Worm (Caenorhabditis elegans) whole organism, L4 larva: ENCODE measurements around the gene F22E5.23.
"Not testable (repeated sequence)": the region's sequence is repeated elsewhere in the genome, so short reads cannot be mapped to it uniquely, and the experiment has no call there.

Source experiments
- D1046.2 ChIP-seq: fragments of 200-800 bp; sonication (Bioruptor generic); IDR thresholded peaks from 2 replicates; pipeline ENCODE4 v1.3.6; 2022; ENCODE audit warnings: missing genetic modification characterization, missing compliant biosample characterization
- F10B5.3 ChIP-seq: sonication (generic microtip); optimal IDR thresholded peaks from 2 replicates; lab custom pipeline; 2016; ENCODE audit warnings: mild to moderate bottlenecking, missing genetic modification characterization, missing compliant biosample characterization
- F37D6.2 ChIP-seq: sonication (generic microtip); optimal IDR thresholded peaks from 2 replicates; lab custom pipeline; 2016; ENCODE audit warnings: mild to moderate bottlenecking, missing genetic modification characterization, missing compliant biosample characterization
- R02D3.7 ChIP-seq: fragments of 150-350 bp; sonication (generic microtip); optimal IDR thresholded peaks from 3 replicates; lab custom pipeline; 2014; ENCODE audit warnings: missing biosample characterization, missing genetic modification characterization
- T20F7.1 ChIP-seq: fragments of 200-800 bp; sonication (Bioruptor generic); optimal IDR thresholded peaks from 2 replicates; lab custom pipeline; 2018; ENCODE audit warnings: mild to moderate bottlenecking, missing genetic modification characterization, missing compliant biosample characterization
- Y105C5A.15 ChIP-seq: fragments of 200-800 bp; sonication (Bioruptor generic); IDR thresholded peaks from 2 replicates; pipeline ENCODE4 v1.3.6; 2022; ENCODE audit warnings: missing genetic modification characterization, missing compliant biosample characterization
- aha-1 ChIP-seq: fragments of 150-350 bp; peaks from one replicate; lab custom pipeline; 2014; ENCODE audit warnings: missing biosample characterization, missing genetic modification characterization
- ama-1 ChIP-seq: fragments of 150-350 bp; optimal IDR thresholded peaks from 2 replicates; lab custom pipeline; 2014; ENCODE audit warnings: inconsistent platforms, mixed read lengths
- ceh-28 ChIP-seq: fragments of 150-350 bp; optimal IDR thresholded peaks from 2 replicates; lab custom pipeline; 2014; ENCODE audit warnings: missing biosample characterization, missing genetic modification reagents, missing genetic modification characterization
- ctbp-1 ChIP-seq: fragments of 200-800 bp; sonication (Bioruptor generic); IDR thresholded peaks from 2 replicates; pipeline ENCODE4 v1.3.6; 2022; ENCODE audit warnings: missing genetic modification reagents, missing genetic modification characterization, missing compliant biosample characterization
- daf-12 ChIP-seq: fragments of 150-350 bp; optimal IDR thresholded peaks from 2 replicates; lab custom pipeline; 2014; ENCODE audit warnings: missing biosample characterization, missing genetic modification reagents, missing genetic modification characterization
- daf-16 ChIP-seq, 3 experiments: sonication (generic microtip); optimal IDR thresholded peaks; 2 replicates each; lab custom pipeline; 2016 to 2017; ENCODE audit warnings: missing genetic modification characterization in 3 of 3, missing genetic modification reagents in 3 of 3, mild to moderate bottlenecking in 2 of 3, missing compliant biosample characterization in 2 of 3, missing biosample characterization in 1 of 3, moderate library complexity in 1 of 3
- dmd-6 ChIP-seq: fragments of 200-800 bp; sonication (Bioruptor generic); IDR thresholded peaks from 2 replicates; pipeline ENCODE4 v1.3.6; 2022; ENCODE audit warnings: missing genetic modification reagents, missing genetic modification characterization, missing compliant biosample characterization
- dve-1 ChIP-seq: sonication (generic microtip); optimal IDR thresholded peaks from 2 replicates; lab custom pipeline; 2017; ENCODE audit warnings: antibody characterized with exemption, mild to moderate bottlenecking, missing genetic modification characterization, missing compliant biosample characterization; ENCODE audit not compliant: insufficient read depth
- egl-27 ChIP-seq: sonication (generic microtip); optimal IDR thresholded peaks from 3 replicates; lab custom pipeline; 2017; ENCODE audit warnings: missing biosample characterization, missing genetic modification reagents, missing genetic modification characterization
- hlh-11 ChIP-seq: fragments of 200-800 bp; sonication (Bioruptor generic); optimal IDR thresholded peaks from 2 replicates; lab custom pipeline; 2018; ENCODE audit warnings: mild to moderate bottlenecking, missing genetic modification characterization, missing compliant biosample characterization
- lin-1 ChIP-seq: fragments of 200-800 bp; sonication (Bioruptor generic); IDR thresholded peaks from 2 replicates; pipeline ENCODE4 v1.3.6; 2022; ENCODE audit warnings: missing genetic modification reagents, missing genetic modification characterization, missing compliant biosample characterization
- lin-13 ChIP-seq: fragments of 150-350 bp; optimal IDR thresholded peaks from 2 replicates; lab custom pipeline; 2014; ENCODE audit warnings: missing biosample characterization, missing genetic modification reagents, missing genetic modification characterization
- mdl-1 ChIP-seq, 2 experiments: fragments of 150-350 bp in 1 of 2; sonication (generic microtip) in 1 of 2; optimal IDR thresholded peaks; 2 replicates each; lab custom pipeline; 2014 to 2017; ENCODE audit warnings: missing biosample characterization in 2 of 2, missing genetic modification characterization in 2 of 2
- mdt-29 ChIP-seq: fragments of 200-800 bp; sonication (Bioruptor generic); IDR thresholded peaks from 2 replicates; pipeline ENCODE4 v1.3.6; 2022; ENCODE audit warnings: missing genetic modification reagents, missing genetic modification characterization, missing compliant biosample characterization
- mep-1 ChIP-seq: fragments of 150-350 bp; sonication (generic microtip); optimal IDR thresholded peaks from 3 replicates; lab custom pipeline; 2014; ENCODE audit warnings: missing biosample characterization, missing genetic modification characterization
- mxl-3 ChIP-seq: fragments of 200-800 bp; sonication (Bioruptor generic); optimal IDR thresholded peaks from 2 replicates; lab custom pipeline; 2018; ENCODE audit warnings: mild to moderate bottlenecking, missing genetic modification characterization, missing compliant biosample characterization
- nhr-102 ChIP-seq: sonication (generic microtip); optimal IDR thresholded peaks from 2 replicates; lab custom pipeline; 2016; ENCODE audit warnings: mild to moderate bottlenecking, missing genetic modification characterization, moderate library complexity, missing compliant biosample characterization
- nhr-28 ChIP-seq: fragments of 150-350 bp; optimal IDR thresholded peaks from 2 replicates; lab custom pipeline; 2014; ENCODE audit warnings: missing biosample characterization, missing genetic modification characterization
- nhr-42 ChIP-seq: fragments of 200-800 bp; sonication (Bioruptor generic); IDR thresholded peaks from 2 replicates; pipeline ENCODE4 v1.3.6; 2022; ENCODE audit warnings: missing genetic modification characterization, missing compliant biosample characterization
- nhr-6 ChIP-seq: fragments of 150-350 bp; optimal IDR thresholded peaks from 2 replicates; lab custom pipeline; 2014; ENCODE audit warnings: missing biosample characterization, missing genetic modification characterization
- nhr-77 ChIP-seq: fragments of 150-350 bp; optimal IDR thresholded peaks from 2 replicates; lab custom pipeline; 2014; ENCODE audit warnings: missing biosample characterization, missing genetic modification characterization
- php-3 ChIP-seq: fragments of 200-800 bp; sonication (Bioruptor generic); IDR thresholded peaks from 2 replicates; pipeline ENCODE4 v1.3.6; 2022; ENCODE audit warnings: missing genetic modification reagents, missing genetic modification characterization, missing compliant biosample characterization
- pqm-1 ChIP-seq: sonication (generic microtip); optimal IDR thresholded peaks from 2 replicates; lab custom pipeline; 2017; ENCODE audit warnings: missing biosample characterization, missing genetic modification characterization
- rbr-2 ChIP-seq: sonication (generic microtip); optimal IDR thresholded peaks from 2 replicates; lab custom pipeline; 2016; ENCODE audit warnings: missing genotype, missing genetic modification characterization, missing compliant biosample characterization
- unc-130 ChIP-seq: sonication (generic microtip); optimal IDR thresholded peaks from 2 replicates; lab custom pipeline; 2016; ENCODE audit warnings: missing genetic modification reagents, missing genetic modification characterization, missing compliant biosample characterization
- vab-7 ChIP-seq: fragments of 200-800 bp; sonication (Bioruptor generic); IDR thresholded peaks from 2 replicates; pipeline ENCODE4 v1.3.6; 2022; ENCODE audit warnings: missing genetic modification reagents, missing genetic modification characterization, missing compliant biosample characterization
- zip-11 ChIP-seq: fragments of 200-800 bp; sonication (Bioruptor generic); IDR thresholded peaks from 2 replicates; pipeline ENCODE4 v1.3.6; 2022; ENCODE audit warnings: missing genetic modification characterization, missing compliant biosample characterization

Gene F22E5.23

ce11 chrII:2640982-2641381 is at the start of gene F22E5.23:
Gene F22E5.23 (plus strand): TSS chrII:2641282.
- TF ChIP-seq mep-1 (tag; lab: Kevin White, UChicago), result no peak
- no peak for TF ChIP-seq ctbp-1
- TF ChIP-seq D1046.2 (GFP tag; lab: Robert Waterston, UW), result no peak
- TF ChIP-seq unc-130 (GFP tag; lab: Kevin White, UChicago), result no peak

DNA sequence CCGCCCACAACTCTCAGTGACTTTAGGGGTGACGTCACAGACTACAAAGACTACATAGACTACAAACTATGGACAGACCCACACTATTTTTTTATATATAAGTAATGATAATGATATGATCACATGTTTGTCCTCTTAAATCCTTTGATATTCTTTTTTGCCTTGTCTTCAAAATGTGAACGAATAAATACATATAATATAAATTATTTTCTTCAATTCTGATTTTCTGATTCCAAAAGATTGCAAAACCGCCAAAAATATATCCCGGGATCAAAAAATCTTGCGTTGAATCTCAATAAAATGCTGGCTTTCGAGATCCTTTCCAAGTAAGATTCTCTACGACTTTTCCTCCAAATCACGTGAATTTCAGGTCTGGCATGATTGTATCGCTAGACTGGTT is 40.9 kb upstream of the F22E5.23 start, which contains the start of gene F33H12.1:
F33H12.1 (plus strand) TSS at position 301 of the 400 bp plus-strand sequence.
- not testable (repeated sequence) for TF ChIP-seq nhr-6; egl-27 (tag; lab: Kevin White, UChicago); daf-12 (tag; lab: Kevin White, UChicago)

ce11 chrII:2600931-2601330 is 40.2 kb upstream of the F22E5.23 start:
- TF ChIP-seq aha-1 (tag; lab: Kevin White, UChicago) (peak; percentile 91), lin-13 (GFP tag; lab: Kevin White, UChicago) (no peak)

ce11 chrII:2605319-2605718 is 35.8 kb upstream of the F22E5.23 start, which contains the start of gene sri-77:
Gene sri-77 (minus strand): TSS chrII:2605419.
- no peak for TF ChIP-seq rbr-2 (tag; lab: Kevin White, UChicago)
- TF ChIP-seq unc-130 (GFP tag; lab: Kevin White, UChicago), result no peak
- no peak for TF ChIP-seq F10B5.3 (tag; lab: Kevin White, UChicago)
- TF ChIP-seq T20F7.1 (GFP tag; lab: Kevin White, UChicago), result no peak
- no peak for TF ChIP-seq F37D6.2 (tag; lab: Kevin White, UChicago)
- no peak for TF ChIP-seq nhr-42 (GFP tag; lab: Robert Waterston, UW)
- TF ChIP-seq nhr-77 (tag; lab: Kevin White, UChicago), result no peak
- TF ChIP-seq daf-16 (GFP tag; optimal IDR thresholded peaks at IDR 0.05; lab: Kevin White, UChicago), result no peak
- TF ChIP-seq daf-16 (tag; optimal IDR thresholded peaks at IDR 0.05; lab: Kevin White, UChicago), result no peak
- TF ChIP-seq zip-11 (GFP tag; lab: Robert Waterston, UW), result no peak
- no peak for TF ChIP-seq dve-1 (tag; lab: Kevin White, UChicago)
- TF ChIP-seq nhr-102, result no peak
- TF ChIP-seq mdt-29 (GFP tag; lab: Robert Waterston, UW), result no peak
- TF ChIP-seq, all 104 proteins: peak for 0

ce11 chrII:2610202-2610912 is 30.7 kb upstream of the F22E5.23 start, which contains the start of gene sri-38:
Gene sri-38 (plus strand): TSS chrII:2610862.
- peak; percentile 62 for TF ChIP-seq dmd-6
- TF ChIP-seq nhr-102, result peak; percentile 45
- TF ChIP-seq php-3 (GFP tag; lab: Robert Waterston, UW), result peak; percentile 72
- TF ChIP-seq ceh-28 (tag; lab: Kevin White, UChicago), result no peak
- TF ChIP-seq lin-1 (GFP tag; lab: Robert Waterston, UW), result peak; percentile 49; the same call in 1 of the 2 replicates
- no peak for TF ChIP-seq daf-16 (GFP tag; optimal IDR thresholded peaks at IDR 0.05; lab: Kevin White, UChicago)
- TF ChIP-seq daf-16 (tag; optimal IDR thresholded peaks at IDR 0.05; lab: Kevin White, UChicago), result peak; percentile 49
- peak in 1 of 2 experiments; percentile 3 for TF ChIP-seq mdl-1 (tag; optimal IDR thresholded peaks at IDR 0.05; lab: Kevin White, UChicago)
- TF ChIP-seq ama-1, result no peak
- peak; percentile 77 for TF ChIP-seq pqm-1 (tag; lab: Kevin White, UChicago)
- no peak for TF ChIP-seq R02D3.7 (tag; lab: Kevin White, UChicago)
- TF ChIP-seq lin-13 (GFP tag; lab: Kevin White, UChicago), result no peak
- TF ChIP-seq vab-7, result no peak
- TF ChIP-seq hlh-11 (tag; lab: Kevin White, UChicago), result peak; percentile 67
- no peak for TF ChIP-seq Y105C5A.15 (GFP tag; lab: Robert Waterston, UW)
- peak; percentile 17 for TF ChIP-seq mxl-3 (GFP tag; lab: Kevin White, UChicago)
- TF ChIP-seq nhr-28 (tag; lab: Kevin White, UChicago), result peak; percentile 65
